Fruit fly (Drosophila melanogaster): ENCODE data around the gene vanin-like.
A peak's percentile ranks its signal among the peaks of the same experiment; 100 is the strongest.

The vanin-like gene

DNA sequence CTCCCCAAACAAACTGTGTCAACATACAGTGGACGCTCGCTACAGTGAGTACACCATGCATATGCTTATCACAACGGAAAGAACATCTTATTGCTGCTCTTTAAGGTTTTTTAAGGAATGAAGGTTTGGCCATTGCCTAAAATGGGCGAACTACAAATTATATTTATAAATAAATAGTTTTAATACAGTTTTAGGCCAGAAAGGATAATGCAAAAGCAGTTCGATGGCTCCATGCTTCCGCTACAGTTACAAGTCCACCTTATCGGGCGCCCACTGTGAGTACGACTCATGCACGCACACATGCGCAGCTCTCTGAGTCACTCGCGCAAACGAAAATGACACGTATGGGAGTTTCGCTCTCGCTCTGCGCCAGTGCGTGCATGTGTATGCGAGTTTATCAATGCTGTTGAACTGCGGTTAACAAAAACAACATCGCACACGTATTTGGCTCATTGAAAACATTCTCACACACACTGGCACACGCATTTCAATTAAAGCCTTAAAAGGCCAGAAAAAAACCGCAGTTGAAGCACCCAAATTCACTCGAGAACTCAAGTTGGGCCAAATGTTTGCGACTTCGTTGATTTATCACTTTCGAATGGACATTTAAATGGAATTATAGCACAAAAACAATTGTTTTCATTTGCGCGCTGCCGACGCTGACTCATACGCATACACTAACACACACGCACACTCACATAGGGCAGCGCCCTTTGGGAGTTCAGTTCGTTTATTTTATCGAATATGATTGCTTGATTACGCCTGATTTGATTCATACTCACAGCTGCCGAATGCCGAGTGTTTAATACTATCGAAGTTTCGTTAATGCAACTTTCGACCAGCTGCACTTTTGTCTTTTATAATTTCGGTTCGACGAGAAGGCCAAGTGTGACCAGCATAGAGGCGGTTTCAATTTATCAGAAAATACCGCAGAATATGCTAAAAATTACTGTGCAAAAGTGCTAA, 22.1 kb upstream of the vanin-like start, which contains the start of gene sqh (continued):
- TF ChIP-seq CG6254 (GFP tag; optimal IDR thresholded peaks at IDR 0.05) (peak; percentile 69), cwo (GFP tag; optimal IDR thresholded peaks at IDR 0.05) (peak; percentile 83), chm (GFP tag; IDR thresholded peaks at IDR 0.05) (peak; percentile 81), crc (GFP tag; optimal IDR thresholded peaks at IDR 0.05) (no peak), oc (tag; optimal IDR thresholded peaks at IDR 0.05) (no peak), Doc3 (GFP tag; IDR thresholded peaks at IDR 0.05; ENCODE audit: partially characterized antibody) (no peak), CG34224 (GFP tag; IDR thresholded peaks at IDR 0.05; ENCODE audit: partially characterized antibody) (peak; percentile 29; the same call in 2 of the 3 replicates), gcm (GFP tag; optimal IDR thresholded peaks at IDR 0.05) (peak; percentile 82), nerfin-1 (tag; optimal IDR thresholded peaks at IDR 0.05) (peak; percentile 80), CG15073 (GFP tag; optimal IDR thresholded peaks at IDR 0.05) (peak; percentile 67), pnt (GFP tag; optimal IDR thresholded peaks at IDR 0.05) (no peak), CG17361 (GFP tag; IDR thresholded peaks at IDR 0.05) (peak; percentile 88), Usf (GFP tag; optimal IDR thresholded peaks at IDR 0.05) (peak; percentile 80), shn (GFP tag; optimal IDR thresholded peaks at IDR 0.05) (peak; percentile 36), Oaz (GFP tag; IDR thresholded peaks at IDR 0.05) (peak; percentile 82), Bdp1 (GFP tag; optimal IDR thresholded peaks at IDR 0.05) (peak; percentile 24), CG4854 (GFP tag; optimal IDR thresholded peaks at IDR 0.05) (peak; percentile 46), Spps (tag; optimal IDR thresholded peaks at IDR 0.05) (peak; percentile 36), Ravus (GFP tag; IDR thresholded peaks at IDR 0.05) (peak; percentile 81), Gsc (GFP tag; IDR thresholded peaks at IDR 0.05) (peak; percentile 85), Meics (GFP tag; optimal IDR thresholded peaks at IDR 0.05) (peak; percentile 91), Jarid2 (GFP tag; optimal IDR thresholded peaks at IDR 0.05) (no peak), ab (GFP tag; optimal IDR thresholded peaks at IDR 0.05) (no peak), wek (GFP tag; optimal IDR thresholded peaks at IDR 0.05) (peak; percentile 76), bab2 (GFP tag; optimal IDR thresholded peaks at IDR 0.05) (peak; percentile 23), CG34422 (GFP tag; IDR thresholded peaks at IDR 0.05) (peak; percentile 88), kay (GFP tag; optimal IDR thresholded peaks at IDR 0.05) (peak; percentile 99), Poxn (GFP tag; IDR thresholded peaks at IDR 0.05) (peak; percentile 67), ATbp (GFP tag; optimal IDR thresholded peaks at IDR 0.05) (peak; percentile 80), chn (GFP tag; optimal IDR thresholded peaks at IDR 0.05) (peak; percentile 69), NC2α (GFP tag; optimal IDR thresholded peaks at IDR 0.05) (no peak), wdn (GFP tag; IDR thresholded peaks at IDR 0.05) (peak; percentile 85), CG8359 (GFP tag; optimal IDR thresholded peaks at IDR 0.05; ENCODE audit: borderline replicate concordance) (peak; percentile 79), CG11723 (GFP tag; optimal IDR thresholded peaks at IDR 0.05) (peak; percentile 88), Six4 (GFP tag; optimal IDR thresholded peaks at IDR 0.05) (peak; percentile 56), CG3726 (GFP tag; IDR thresholded peaks at IDR 0.05) (peak; percentile 82), CG7372 (GFP tag; IDR thresholded peaks at IDR 0.05) (peak; percentile 87), Dip2 (GFP tag; IDR thresholded peaks at IDR 0.05) (peak; percentile 48; the same call in 1 of the 2 replicates), Rfx (GFP tag; IDR thresholded peaks at IDR 0.05) (peak; percentile 95), ranshi (GFP tag; IDR thresholded peaks at IDR 0.05) (peak; percentile 83), CG13624 (GFP tag; optimal IDR thresholded peaks at IDR 0.05) (peak; percentile 37), CG18262 (tag; optimal IDR thresholded peaks at IDR 0.05) (peak; percentile 86), sima (GFP tag; optimal IDR thresholded peaks at IDR 0.05) (no peak), CG17612 (GFP tag; IDR thresholded peaks at IDR 0.05) (peak; percentile 61), CG18764 (GFP tag; optimal IDR thresholded peaks at IDR 0.05) (peak; percentile 50), sug (tag; optimal IDR thresholded peaks at IDR 0.05) (peak; percentile 86), CG12104 (GFP tag; optimal IDR thresholded peaks at IDR 0.05) (peak; percentile 78), CG10959 (GFP tag; IDR thresholded peaks at IDR 0.05) (peak; percentile 66), ind (GFP tag; optimal IDR thresholded peaks at IDR 0.05) (peak; percentile 82)
